Fruit fly (Drosophila melanogaster) whole organism, wandering third instar larva: ENCODE data around the gene Gr93c.

Experiments
- CG32264 ChIP-seq: fragments of 200-800 bp; sonication (Bioruptor generic); optimal IDR thresholded peaks from 2 replicates; lab custom pipeline; 2016; ENCODE audit warnings: missing biosample characterization, missing genetic modification characterization
- Hr83 ChIP-seq: fragments of 200-300 bp; sonication (Bioruptor generic); optimal IDR thresholded peaks from 2 replicates; lab custom pipeline; 2016; ENCODE audit warnings: missing biosample characterization, mild to moderate bottlenecking, missing genetic modification characterization, moderate library complexity; ENCODE audit not compliant: poor library complexity, severe bottlenecking
- fru ChIP-seq: fragments of 200-800 bp; sonication (Bioruptor generic); optimal IDR thresholded peaks from 3 replicates; lab custom pipeline; 2016; ENCODE audit warnings: missing biosample characterization, mild to moderate bottlenecking, missing genetic modification characterization
- h ChIP-seq: fragments of 200-800 bp; sonication (Bioruptor generic); optimal IDR thresholded peaks from 3 replicates; lab custom pipeline; 2016; ENCODE audit warnings: missing biosample characterization, mild to moderate bottlenecking, missing genetic modification characterization

dm6 chr3R:21878473-21878872, 33.4 kb upstream of the Gr93c start, which contains the start of gene CG34148:
- no peak for TF ChIP-seq CG32264 (GFP tag; lab: Kevin White, UChicago)
- TF ChIP-seq h (GFP tag; lab: Kevin White, UChicago), result no peak
- no peak for TF ChIP-seq Hr83 (GFP tag; lab: Kevin White, UChicago)
- TF ChIP-seq fru (GFP tag; lab: Kevin White, UChicago), result no peak
